Fruit fly (Drosophila melanogaster) whole organism, embryonic: ENCODE results near the gene CG17032.
A peak's percentile ranks its signal among the peaks of the same experiment; 100 is the strongest.

Experiments
- BEAF-32 ChIP-seq: fragments of 200-800 bp; sonication (Bioruptor generic); optimal IDR thresholded peaks from 3 replicates; lab custom pipeline; 2017; ENCODE audit warnings: missing biosample characterization, missing genetic modification characterization, mild to moderate bottlenecking, moderate library complexity, missing genetic modification reagents
- CG10209 ChIP-seq: fragments of 200-800 bp; sonication (Bioruptor generic); optimal IDR thresholded peaks from 3 replicates; lab custom pipeline; 2017; ENCODE audit warnings: missing biosample characterization, mild to moderate bottlenecking, missing genetic modification characterization, missing genetic modification reagents
- CG12744 ChIP-seq: fragments of 200-800 bp; sonication (Bioruptor generic); optimal IDR thresholded peaks from 2 replicates; lab custom pipeline; 2016; ENCODE audit warnings: missing biosample characterization, missing genetic modification characterization
- CG15073 ChIP-seq: fragments of 200-800 bp; sonication (Bioruptor generic); optimal IDR thresholded peaks from 2 replicates; lab custom pipeline; 2016; ENCODE audit warnings: missing biosample characterization, missing genetic modification characterization
- CG15479 ChIP-seq: fragments of 200-800 bp; sonication (Bioruptor generic); optimal IDR thresholded peaks from 3 replicates; lab custom pipeline; 2019; ENCODE audit warnings: missing biosample characterization, mild to moderate bottlenecking, missing genetic modification characterization, moderate library complexity
- CG15514 ChIP-seq: fragments of 200-800 bp; sonication (Bioruptor generic); optimal IDR thresholded peaks from 3 replicates; lab custom pipeline; 2017; ENCODE audit warnings: missing biosample characterization, missing genetic modification characterization, mild to moderate bottlenecking, moderate library complexity, missing genetic modification reagents
- CG15696 ChIP-seq: fragments of 200-800 bp; sonication (Bioruptor generic); optimal IDR thresholded peaks from 2 replicates; lab custom pipeline; 2019; ENCODE audit warnings: missing biosample characterization, mild to moderate bottlenecking, missing genetic modification characterization, moderate library complexity
- CG16815 ChIP-seq: fragments of 200-800 bp; sonication (Bioruptor generic); optimal IDR thresholded peaks from 3 replicates; lab custom pipeline; 2017; ENCODE audit warnings: missing biosample characterization, mild to moderate bottlenecking, missing genetic modification characterization
- CG2129 ChIP-seq: fragments of 200-800 bp; sonication (Bioruptor generic); IDR thresholded peaks from 2 replicates; pipeline ENCODE4 v1.3.6; 2022; ENCODE audit warnings: missing biosample characterization, missing genetic modification characterization; ENCODE audit not compliant: partially characterized antibody
- CG2712 ChIP-seq: fragments of 200-800 bp; optimal IDR thresholded peaks from 3 replicates; lab custom pipeline; 2019; ENCODE audit warnings: missing biosample characterization, mild to moderate bottlenecking, missing genetic modification characterization, moderate library complexity
- CG30020 ChIP-seq: fragments of 200-800 bp; optimal IDR thresholded peaks from 2 replicates; lab custom pipeline; 2019; ENCODE audit warnings: missing biosample characterization, mild to moderate bottlenecking, missing genetic modification characterization, moderate library complexity
- CG3281 ChIP-seq: fragments of 200-800 bp; sonication (Bioruptor generic); optimal IDR thresholded peaks from 3 replicates; lab custom pipeline; 2017; ENCODE audit warnings: missing biosample characterization, mild to moderate bottlenecking, missing genetic modification characterization
- CG33213 ChIP-seq: fragments of 200-800 bp; sonication (Bioruptor generic); optimal IDR thresholded peaks from 3 replicates; lab custom pipeline; 2016; ENCODE audit warnings: missing biosample characterization, missing genetic modification characterization
- CG3847 ChIP-seq: fragments of 200-800 bp; sonication (Bioruptor generic); IDR thresholded peaks from 2 replicates; pipeline ENCODE4 v1.3.6; 2022; ENCODE audit warnings: missing biosample characterization, missing genetic modification characterization
- CG7963 ChIP-seq: fragments of 200-800 bp; sonication (Bioruptor generic); IDR thresholded peaks from 3 replicates; pipeline ENCODE4 v1.3.6; 2022; ENCODE audit warnings: missing biosample characterization, missing genetic modification characterization; ENCODE audit not compliant: partially characterized antibody
- CG8290 ChIP-seq, 3 experiments: fragments of 200-800 bp; sonication (Bioruptor generic); optimal IDR thresholded peaks; 2 replicates each; lab custom pipeline; 2016 to 2019; ENCODE audit warnings: missing biosample characterization in 3 of 3, missing genetic modification characterization in 3 of 3, mild to moderate bottlenecking in 2 of 3, moderate library complexity in 1 of 3
- CG9727 ChIP-seq: fragments of 200-800 bp; sonication (Bioruptor generic); optimal IDR thresholded peaks from 3 replicates; lab custom pipeline; 2017; ENCODE audit warnings: missing biosample characterization, mild to moderate bottlenecking, missing genetic modification characterization
- CHES-1-like ChIP-seq: fragments of 200-800 bp; sonication (Bioruptor generic); optimal IDR thresholded peaks from 2 replicates; lab custom pipeline; 2016; ENCODE audit warnings: missing biosample characterization, missing genetic modification characterization
- E2f2 ChIP-seq: fragments of 200-800 bp; sonication (Bioruptor generic); IDR thresholded peaks from 2 replicates; pipeline ENCODE4 v1.3.6; 2022; ENCODE audit warnings: missing biosample characterization, missing genetic modification characterization
- Eip74EF ChIP-seq, 2 experiments: fragments of 200-800 bp in 1 of 2; fragments of >200 bp in 1 of 2; sonication (Bioruptor generic) in 1 of 2; optimal IDR thresholded peaks; 2 replicates each; lab custom pipeline; 2017 to 2019; ENCODE audit warnings: missing biosample characterization in 2 of 2, missing genetic modification characterization in 2 of 2, mild to moderate bottlenecking in 1 of 2, moderate library complexity in 1 of 2
- Fer2 ChIP-seq: fragments of 200-800 bp; sonication (Bioruptor generic); optimal IDR thresholded peaks from 2 replicates; lab custom pipeline; 2018; ENCODE audit warnings: missing biosample characterization, mild to moderate bottlenecking, missing genetic modification characterization, moderate library complexity
- HHEX ChIP-seq: fragments of 200-800 bp; sonication (Bioruptor generic); optimal IDR thresholded peaks from 3 replicates; lab custom pipeline; 2017; ENCODE audit warnings: missing biosample characterization, mild to moderate bottlenecking, missing genetic modification characterization, missing genetic modification reagents
- HLH3B ChIP-seq: fragments of 200-800 bp; sonication (Bioruptor generic); IDR thresholded peaks from 2 replicates; pipeline ENCODE4 v1.3.6; 2022; ENCODE audit warnings: missing biosample characterization, missing genetic modification characterization
- Hey ChIP-seq: fragments of 200-800 bp; sonication (Bioruptor generic); optimal IDR thresholded peaks from 3 replicates; lab custom pipeline; 2018; ENCODE audit warnings: missing biosample characterization, mild to moderate bottlenecking, missing genetic modification characterization
- MTF-1 ChIP-seq: fragments of 200-800 bp; sonication (Bioruptor generic); optimal IDR thresholded peaks from 2 replicates; lab custom pipeline; 2018; ENCODE audit warnings: missing biosample characterization, mild to moderate bottlenecking, missing genetic modification characterization, borderline replicate concordance
- NfI ChIP-seq: fragments of 200-800 bp; sonication (Bioruptor generic); optimal IDR thresholded peaks from 3 replicates; lab custom pipeline; 2018; ENCODE audit warnings: missing biosample characterization, mild to moderate bottlenecking, missing genetic modification characterization, moderate library complexity
- Sox102F ChIP-seq: fragments of 200-800 bp; sonication (Bioruptor generic); optimal IDR thresholded peaks from 2 replicates; lab custom pipeline; 2018; ENCODE audit warnings: missing biosample characterization, mild to moderate bottlenecking, missing genetic modification characterization, moderate library complexity
- Sry-δ ChIP-seq: fragments of 200-800 bp; sonication (Bioruptor generic); optimal IDR thresholded peaks from 2 replicates; lab custom pipeline; 2016; ENCODE audit warnings: missing biosample characterization, missing genetic modification characterization
- Ssrp ChIP-seq: fragments of 200-800 bp; sonication (Bioruptor generic); optimal IDR thresholded peaks from 2 replicates; lab custom pipeline; 2018; ENCODE audit warnings: missing biosample characterization, mild to moderate bottlenecking, missing genetic modification characterization, moderate library complexity
- ab ChIP-seq: fragments of 200-800 bp; sonication (Bioruptor generic); optimal IDR thresholded peaks from 2 replicates; lab custom pipeline; 2016; ENCODE audit warnings: missing biosample characterization, missing genetic modification characterization
- crol ChIP-seq: fragments of 200-800 bp; sonication (Bioruptor generic); IDR thresholded peaks from 2 replicates; pipeline ENCODE4 v1.3.6; 2022; ENCODE audit warnings: missing biosample characterization, missing genetic modification characterization
- da ChIP-seq: fragments of 200-800 bp; sonication (Bioruptor generic); optimal IDR thresholded peaks from 2 replicates; lab custom pipeline; 2016; ENCODE audit warnings: missing biosample characterization, missing genetic modification characterization
- fd102C ChIP-seq: fragments of 200-800 bp; sonication (Bioruptor generic); optimal IDR thresholded peaks from 2 replicates; lab custom pipeline; 2018; ENCODE audit warnings: missing biosample characterization, mild to moderate bottlenecking, missing genetic modification characterization, moderate library complexity
- fru ChIP-seq: fragments of >200 bp; optimal IDR thresholded peaks from 2 replicates; lab custom pipeline; 2017
- gce ChIP-seq: fragments of 200-800 bp; sonication (Bioruptor generic); IDR thresholded peaks from 3 replicates; pipeline ENCODE4 v1.3.6; 2022; ENCODE audit warnings: missing biosample characterization, missing genetic modification characterization
- hbn ChIP-seq: fragments of 200-800 bp; sonication (Bioruptor generic); IDR thresholded peaks from 2 replicates; pipeline ENCODE4 v1.3.6; 2022; ENCODE audit warnings: missing biosample characterization, missing genetic modification characterization; ENCODE audit not compliant: partially characterized antibody
- jumu ChIP-seq: fragments of 200-800 bp; sonication (Bioruptor generic); optimal IDR thresholded peaks from 3 replicates; lab custom pipeline; 2016; ENCODE audit warnings: missing biosample characterization, missing genetic modification characterization
- klu ChIP-seq: fragments of 200-800 bp; sonication (Bioruptor generic); IDR thresholded peaks from 2 replicates; pipeline ENCODE4 v1.3.6; 2022; ENCODE audit warnings: missing biosample characterization, missing genetic modification characterization
- lilli ChIP-seq: fragments of 200-800 bp; sonication (Bioruptor generic); optimal IDR thresholded peaks from 3 replicates; lab custom pipeline; 2016; ENCODE audit warnings: missing biosample characterization, missing genetic modification characterization
- lola ChIP-seq, 3 experiments: fragments of >200 bp in 2 of 3; fragments of 200-800 bp in 1 of 3; sonication (Bioruptor generic) in 1 of 3; optimal IDR thresholded peaks; 2 replicates each; lab custom pipeline; 2017 to 2019; ENCODE audit warnings: missing biosample characterization in 3 of 3, missing genetic modification characterization in 3 of 3, mild to moderate bottlenecking in 1 of 3, moderate library complexity in 1 of 3
- nmo ChIP-seq: fragments of 200-800 bp; sonication (Bioruptor generic); optimal IDR thresholded peaks from 2 replicates; lab custom pipeline; 2018; ENCODE audit warnings: missing biosample characterization, mild to moderate bottlenecking, missing genetic modification characterization, moderate library complexity
- pfk ChIP-seq: fragments of 200-800 bp; sonication (Bioruptor generic); optimal IDR thresholded peaks from 2 replicates; lab custom pipeline; 2018; ENCODE audit warnings: missing biosample characterization, mild to moderate bottlenecking, missing genetic modification characterization, moderate library complexity
- ranshi ChIP-seq: fragments of 200-800 bp; sonication (Bioruptor generic); IDR thresholded peaks from 2 replicates; pipeline ENCODE4 v1.3.6; 2022; ENCODE audit warnings: missing biosample characterization, missing genetic modification characterization
- sna ChIP-seq: fragments of 200-800 bp; sonication (Bioruptor generic); IDR thresholded peaks from 2 replicates; pipeline ENCODE4 v1.3.6; 2022; ENCODE audit warnings: missing biosample characterization, missing genetic modification characterization; ENCODE audit not compliant: partially characterized antibody
- tap ChIP-seq: fragments of 200-800 bp; optimal IDR thresholded peaks from 3 replicates; lab custom pipeline; 2019; ENCODE audit warnings: missing biosample characterization, mild to moderate bottlenecking, missing genetic modification characterization, moderate library complexity
- twi ChIP-seq: fragments of 200-800 bp; optimal IDR thresholded peaks from 2 replicates; lab custom pipeline; 2019; ENCODE audit warnings: missing biosample characterization, mild to moderate bottlenecking, missing genetic modification characterization, moderate library complexity
- unpg ChIP-seq: fragments of 200-800 bp; sonication (Bioruptor generic); optimal IDR thresholded peaks from 3 replicates; lab custom pipeline; 2018; ENCODE audit warnings: missing biosample characterization, mild to moderate bottlenecking, missing genetic modification characterization, moderate library complexity

Gene CG17032

DNA sequence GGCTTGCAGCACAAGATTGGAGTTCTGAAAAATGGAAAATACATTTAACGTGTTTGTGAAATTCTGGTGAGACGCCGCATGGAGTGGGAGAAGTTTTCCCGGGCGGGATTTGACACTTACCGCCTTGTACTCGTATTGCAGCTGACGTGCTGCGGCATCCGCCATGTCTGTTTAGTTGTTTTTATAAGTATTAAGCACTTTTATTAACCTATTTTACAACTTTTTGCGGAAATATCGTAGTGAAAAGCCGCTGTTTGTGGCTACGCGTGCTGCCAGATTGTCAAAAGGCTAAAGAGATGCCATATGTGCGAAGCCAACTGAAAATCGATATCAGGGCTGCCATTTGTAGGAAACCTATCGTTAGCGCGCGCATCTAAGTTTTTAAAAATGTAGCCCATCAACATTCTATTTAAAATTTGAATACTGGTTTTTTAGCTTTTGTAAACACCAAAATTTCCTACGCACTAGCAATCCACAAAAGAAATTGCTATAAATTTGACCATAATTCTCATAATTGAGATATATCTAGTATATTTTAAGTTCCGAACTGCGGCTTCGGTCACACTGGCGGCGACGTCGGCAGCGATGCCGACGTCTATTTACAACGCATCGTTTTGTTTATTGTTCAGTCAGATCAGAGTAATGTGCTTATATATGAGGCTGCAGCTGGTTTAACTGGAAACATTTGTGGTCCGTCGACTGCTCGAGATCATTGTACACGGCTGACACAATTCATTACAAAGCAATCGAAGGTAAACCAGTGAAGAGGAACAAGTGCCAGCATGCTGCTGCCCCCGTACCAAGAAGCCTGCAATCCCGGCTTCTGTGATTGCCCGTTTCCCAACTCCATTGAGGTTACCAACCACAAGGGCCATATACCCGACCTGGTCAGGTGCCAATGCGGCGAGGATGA is 9.2 kb downstream of the CG17032 start, which contains the start of the genes Brr2 and CG10516 (continued):
- TF ChIP-seq fd102C (no peak), CG7963 (GFP tag; lab: Robert Waterston, UW) (0 out of 3 replicates have a peak, but pooled peaks have one; percentile 45), CG3281 (GFP tag; lab: Kevin White, UChicago) (no peak), ranshi (GFP tag; lab: Robert Waterston, UW) (no peak), sna (GFP tag; lab: Robert Waterston, UW) (0 out of 2 replicates have a peak, but pooled peaks have one; percentile 32), CHES-1-like (GFP tag; lab: Kevin White, UChicago) (peak; percentile 23), lilli (GFP tag; lab: Kevin White, UChicago) (peak; percentile 60), CG15514 (GFP tag; lab: Kevin White, UChicago) (peak; percentile 70), BEAF-32 (peak; percentile 68), Hey (tag; lab: Kevin White, UChicago) (no peak), twi (tag; lab: Kevin White, UChicago) (peak; percentile 19), CG8290 (GFP tag; optimal IDR thresholded peaks at IDR 0.05; lab: Kevin White, UChicago) (no peak), CG8290 (tag; optimal IDR thresholded peaks at IDR 0.05; lab: Kevin White, UChicago) (no peak), CG30020 (peak; percentile 57), CG15479 (GFP tag; lab: Kevin White, UChicago) (no peak), CG9727 (GFP tag; lab: Kevin White, UChicago) (no peak), tap (tag; lab: Kevin White, UChicago) (no peak), CG3847 (GFP tag; lab: Robert Waterston, UW) (peak; percentile 62), CG16815 (no peak), klu (no peak), hbn (GFP tag; lab: Robert Waterston, UW) (no peak), ab (GFP tag; lab: Kevin White, UChicago) (no peak), nmo (peak; percentile 74), MTF-1 (GFP tag; lab: Kevin White, UChicago) (no peak), CG33213 (GFP tag; lab: Kevin White, UChicago) (peak; percentile 43), fru (lab: Kevin White, UChicago) (no peak), HHEX (GFP tag; lab: Kevin White, UChicago) (peak; percentile 11), da (no peak), crol (GFP tag; lab: Robert Waterston, UW) (no peak), CG2129 (no peak), lola (GFP tag; optimal IDR thresholded peaks at IDR 0.05; lab: Kevin White, UChicago) (peak in 1 of 3 experiments; percentile 31), CG10209 (GFP tag; lab: Kevin White, UChicago) (no peak), CG15073 (GFP tag; lab: Kevin White, UChicago) (no peak), HLH3B (GFP tag; lab: Robert Waterston, UW) (no peak), Fer2 (tag; lab: Kevin White, UChicago) (no peak), unpg (GFP tag; lab: Kevin White, UChicago) (no peak), E2f2 (GFP tag; lab: Robert Waterston, UW) (peak; percentile 94), Sox102F (GFP tag; lab: Kevin White, UChicago) (no peak), NfI (GFP tag; lab: Kevin White, UChicago) (no peak), Ssrp (tag; lab: Kevin White, UChicago) (no peak), Eip74EF (GFP tag; optimal IDR thresholded peaks at IDR 0.05; lab: Kevin White, UChicago) (no peak), gce (GFP tag; lab: Robert Waterston, UW) (no peak), Sry-δ (GFP tag; lab: Kevin White, UChicago) (peak; percentile 71), CG2712 (tag; lab: Kevin White, UChicago) (no peak), CG15696 (peak; percentile 29), pfk (GFP tag; lab: Kevin White, UChicago) (no peak), CG12744 (GFP tag; lab: Kevin White, UChicago) (no peak), jumu (GFP tag; lab: Kevin White, UChicago) (peak; percentile 43)
